Fruit fly (Drosophila melanogaster): ENCODE data around the gene RasGAP1.
A peak's percentile ranks its signal among the peaks of the same experiment; 100 is the strongest.

RasGAP1 gene

dm6 chr3L:9854583-9855519, at the start of gene RasGAP1 (continued):
- TF ChIP-seq pan (optimal IDR thresholded peaks at IDR 0.05) (no peak), pan (GFP tag; optimal IDR thresholded peaks at IDR 0.05 in 1 of 2, IDR thresholded peaks at IDR 0.05 in 1 of 2) (no peak), CG11560 (tag; IDR thresholded peaks at IDR 0.05) (peak; percentile 95), dpn (GFP tag; optimal IDR thresholded peaks at IDR 0.05) (no peak), sug (tag; optimal IDR thresholded peaks at IDR 0.05) (peak; percentile 22), croc (GFP tag; conservative IDR thresholded peaks at IDR 0.05) (no peak), sens-2 (GFP tag; IDR thresholded peaks at IDR 0.05) (0 out of 2 replicates have a peak, but pooled peaks have one; percentile 15), Mad (GFP tag; optimal IDR thresholded peaks at IDR 0.05) (no peak), CG3407 (GFP tag; optimal IDR thresholded peaks at IDR 0.05) (no peak), CG11398 (GFP tag; optimal IDR thresholded peaks at IDR 0.05) (no peak), insv (GFP tag; optimal IDR thresholded peaks at IDR 0.05) (no peak), ac (GFP tag; optimal IDR thresholded peaks at IDR 0.05) (no peak), CG17359 (tag; optimal IDR thresholded peaks at IDR 0.05) (no peak), CG17612 (GFP tag; IDR thresholded peaks at IDR 0.05) (no peak), CG10321 (GFP tag; IDR thresholded peaks at IDR 0.05) (peak; percentile 97), zfh1 (GFP tag; IDR thresholded peaks at IDR 0.05) (peak; percentile 37; the same call in 1 of the 3 replicates), btn (GFP tag; optimal IDR thresholded peaks at IDR 0.05) (no peak), toy (GFP tag; IDR thresholded peaks at IDR 0.05) (no peak), ara (GFP tag; IDR thresholded peaks at IDR 0.05) (no peak), sr (GFP tag; IDR thresholded peaks at IDR 0.05) (0 out of 3 replicates have a peak, but pooled peaks have one; percentile 16), CG7556 (GFP tag; optimal IDR thresholded peaks at IDR 0.05) (no peak), CG3163 (GFP tag; optimal IDR thresholded peaks at IDR 0.05) (no peak), Drgx (GFP tag; IDR thresholded peaks at IDR 0.05) (no peak), ken (GFP tag; IDR thresholded peaks at IDR 0.05) (peak; percentile 35; the same call in 2 of the 3 replicates), YL-1 (GFP tag; optimal IDR thresholded peaks at IDR 0.05) (no peak), CG16815 (GFP tag; optimal IDR thresholded peaks at IDR 0.05) (no peak), lab (GFP tag; optimal IDR thresholded peaks at IDR 0.05) (peak; percentile 4), Aef1 (GFP tag; IDR thresholded peaks at IDR 0.05) (peak; percentile 77), Spps (tag; optimal IDR thresholded peaks at IDR 0.05) (no peak), ham (GFP tag; IDR thresholded peaks at IDR 0.05) (no peak), CG1832 (GFP tag; optimal IDR thresholded peaks at IDR 0.05) (peak; percentile 88)

- TF ChIP-seq CG4617 (GFP tag; optimal IDR thresholded peaks at IDR 0.05; ENCODE audit: borderline replicate concordance) (peak; percentile 72), CG6654 (GFP tag; optimal IDR thresholded peaks at IDR 0.05) (no peak), CG7987 (GFP tag; optimal IDR thresholded peaks at IDR 0.05) (no peak), CG12299 (tag; optimal IDR thresholded peaks at IDR 0.05) (peak; percentile 46), CG6813 (GFP tag; optimal IDR thresholded peaks at IDR 0.05) (no peak), toy (GFP tag; IDR thresholded peaks at IDR 0.05) (no peak), CG2678 (tag; optimal IDR thresholded peaks at IDR 0.05) (peak; percentile 42), CG10274 (GFP tag; optimal IDR thresholded peaks at IDR 0.05) (no peak), CG12219 (GFP tag; optimal IDR thresholded peaks at IDR 0.05) (no peak), ERR (GFP tag; optimal IDR thresholded peaks at IDR 0.05) (peak; percentile 8), lov (optimal IDR thresholded peaks at IDR 0.05) (no peak), lov (GFP tag; IDR thresholded peaks at IDR 0.05) (no peak), NC2β (GFP tag; optimal IDR thresholded peaks at IDR 0.05) (no peak), CG42726 (GFP tag; IDR thresholded peaks at IDR 0.05; ENCODE audit: partially characterized antibody) (no peak), Camta (GFP tag; optimal IDR thresholded peaks at IDR 0.05) (peak; percentile 43), CTCF (GFP tag; optimal IDR thresholded peaks at IDR 0.05) (peak; percentile 49), wdn (GFP tag; IDR thresholded peaks at IDR 0.05) (no peak), lbe (GFP tag; optimal IDR thresholded peaks at IDR 0.05) (peak; percentile 26), Hr39 (optimal IDR thresholded peaks at IDR 0.05) (no peak), wek (GFP tag; optimal IDR thresholded peaks at IDR 0.05) (no peak), Dll (GFP tag; IDR thresholded peaks at IDR 0.05; ENCODE audit: partially characterized antibody) (0 out of 4 replicates have a peak, but pooled peaks have one; percentile 25)
These were observed 44.1 kb upstream of the RasGAP1 start, which contains the start of gene nudE for dm6 chr3L:9899046-9899659. Gene nudE, plus strand, starts transcription at chr3L:9899241.

Measured in whole organism, embryonic.